Worm (Caenorhabditis elegans): Measurements from ENCODE around the gene clec-54.

DNA sequence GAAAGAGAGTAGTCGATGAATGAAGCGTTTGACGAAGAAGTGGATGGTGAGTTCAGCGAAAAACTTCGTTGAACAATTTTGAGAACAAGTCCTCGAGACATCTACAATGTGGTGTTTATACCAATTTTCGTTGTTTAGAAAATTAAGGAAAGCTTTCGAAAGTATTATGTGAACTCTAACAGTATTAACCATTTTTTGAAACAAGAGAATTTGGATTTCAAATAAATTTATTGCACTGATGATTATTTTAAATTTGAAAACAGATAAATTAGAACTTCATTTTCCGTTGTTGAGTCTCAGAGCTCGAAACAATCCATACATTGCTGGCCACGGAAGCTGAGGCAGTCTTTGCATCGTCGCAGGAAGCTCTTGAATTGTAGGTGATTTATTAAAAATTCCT, 45.8 kb downstream of the clec-54 start, which contains the start of gene C53A5.16:
- TF ChIP-seq med-1 (GFP tag; optimal IDR thresholded peaks at IDR 0.05; ENCODE audit: insufficient read depth) (no peak), ztf-23 (GFP tag; IDR thresholded peaks at IDR 0.05) (no peak)
